Fruit fly (Drosophila melanogaster) whole organism, embryonic: ENCODE measurements around the gene CG32260.
A peak's percentile ranks its signal among the peaks of the same experiment; 100 is the strongest.

Experiments
- Blimp-1 ChIP-seq: fragments of 200-800 bp; sonication (Bioruptor generic); optimal IDR thresholded peaks from 3 replicates; lab custom pipeline; 2018; ENCODE audit warnings: missing biosample characterization, missing genetic modification characterization, mild to moderate bottlenecking, moderate library complexity, missing genetic modification reagents
- C15 ChIP-seq: fragments of 200-800 bp; sonication (Bioruptor generic); IDR thresholded peaks from 3 replicates; pipeline ENCODE4 v1.3.6; 2022; ENCODE audit warnings: missing biosample characterization, missing genetic modification characterization
- CG10147 ChIP-seq: fragments of 200-800 bp; sonication (Bioruptor generic); optimal IDR thresholded peaks from 2 replicates; lab custom pipeline; 2019; ENCODE audit warnings: missing biosample characterization, mild to moderate bottlenecking, missing genetic modification characterization, moderate library complexity
- CG10366 ChIP-seq: fragments of 200-800 bp; sonication (Bioruptor generic); IDR thresholded peaks from 2 replicates; pipeline ENCODE4 v1.3.6; 2022; ENCODE audit warnings: missing biosample characterization, missing genetic modification characterization
- CG13123 ChIP-seq: fragments of 200-800 bp; sonication (Bioruptor generic); optimal IDR thresholded peaks from 2 replicates; lab custom pipeline; 2016; ENCODE audit warnings: missing biosample characterization, missing genetic modification characterization
- CG16815 ChIP-seq: fragments of 200-800 bp; sonication (Bioruptor generic); optimal IDR thresholded peaks from 3 replicates; lab custom pipeline; 2017; ENCODE audit warnings: missing biosample characterization, mild to moderate bottlenecking, missing genetic modification characterization
- CG16863 ChIP-seq: fragments of 200-800 bp; sonication (Bioruptor generic); optimal IDR thresholded peaks from 3 replicates; lab custom pipeline; 2016; ENCODE audit warnings: missing biosample characterization, missing genetic modification characterization
- CG33213 ChIP-seq: fragments of 200-800 bp; sonication (Bioruptor generic); optimal IDR thresholded peaks from 3 replicates; lab custom pipeline; 2016; ENCODE audit warnings: missing biosample characterization, missing genetic modification characterization
- CG33557 ChIP-seq: fragments of 200-800 bp; sonication (Bioruptor generic); optimal IDR thresholded peaks from 2 replicates; lab custom pipeline; 2019; ENCODE audit warnings: missing biosample characterization, mild to moderate bottlenecking, missing genetic modification characterization, moderate library complexity
- CG3847 ChIP-seq: fragments of 200-800 bp; sonication (Bioruptor generic); IDR thresholded peaks from 2 replicates; pipeline ENCODE4 v1.3.6; 2022; ENCODE audit warnings: missing biosample characterization, missing genetic modification characterization
- CG3995 ChIP-seq: fragments of 200-800 bp; sonication (Bioruptor generic); optimal IDR thresholded peaks from 3 replicates; lab custom pipeline; 2016; ENCODE audit warnings: missing biosample characterization, missing genetic modification characterization
- CG6689 ChIP-seq: fragments of 200-800 bp; sonication (Bioruptor generic); IDR thresholded peaks from 2 replicates; pipeline ENCODE4 v1.3.6; 2022; ENCODE audit warnings: missing biosample characterization, missing genetic modification characterization
- CG7928 ChIP-seq: fragments of 200-800 bp; sonication (Bioruptor generic); optimal IDR thresholded peaks from 2 replicates; lab custom pipeline; 2017; ENCODE audit warnings: missing biosample characterization, mild to moderate bottlenecking, missing genetic modification characterization
- CG9215 ChIP-seq: fragments of 200-800 bp; sonication (Bioruptor generic); IDR thresholded peaks from 2 replicates; pipeline ENCODE4 v1.3.6; 2022; ENCODE audit warnings: missing biosample characterization, missing genetic modification characterization
- CG9437 ChIP-seq: fragments of 200-800 bp; sonication (Bioruptor generic); optimal IDR thresholded peaks from 2 replicates; lab custom pipeline; 2018; ENCODE audit warnings: missing biosample characterization, mild to moderate bottlenecking, missing genetic modification characterization
- CTCF ChIP-seq: fragments of 200-800 bp; sonication (Bioruptor generic); optimal IDR thresholded peaks from 2 replicates; lab custom pipeline; 2017; ENCODE audit warnings: missing biosample characterization, mild to moderate bottlenecking, missing genetic modification characterization, moderate library complexity
- Dad ChIP-seq: fragments of 200-800 bp; sonication (Bioruptor generic); optimal IDR thresholded peaks from 3 replicates; lab custom pipeline; 2016; ENCODE audit warnings: missing biosample characterization, missing genetic modification characterization
- Dbx ChIP-seq: fragments of 200-800 bp; sonication (Bioruptor generic); IDR thresholded peaks from 3 replicates; pipeline ENCODE4 v1.3.6; 2022; ENCODE audit warnings: missing biosample characterization, missing genetic modification characterization
- Dek ChIP-seq: fragments of 200-800 bp; sonication (Bioruptor generic); optimal IDR thresholded peaks from 3 replicates; lab custom pipeline; 2019; ENCODE audit warnings: missing biosample characterization, mild to moderate bottlenecking, missing genetic modification characterization, moderate library complexity
- Ets65A ChIP-seq: fragments of 200-800 bp; sonication (Bioruptor generic); peaks from one replicate; lab custom pipeline; 2016; ENCODE audit warnings: missing biosample characterization, missing genetic modification characterization
- HLHmδ ChIP-seq: fragments of 200-800 bp; sonication (Bioruptor generic); optimal IDR thresholded peaks from 2 replicates; lab custom pipeline; 2018; ENCODE audit warnings: missing biosample characterization, mild to moderate bottlenecking, missing genetic modification characterization, moderate library complexity
- HmgZ ChIP-seq: fragments of 200-800 bp; sonication (Bioruptor generic); optimal IDR thresholded peaks from 2 replicates; lab custom pipeline; 2018; ENCODE audit warnings: missing biosample characterization, mild to moderate bottlenecking, missing genetic modification characterization
- MBD-R2 ChIP-seq: fragments of 200-800 bp; sonication (Bioruptor generic); IDR thresholded peaks from 2 replicates; pipeline ENCODE4 v1.3.6; 2022; ENCODE audit warnings: missing biosample characterization, missing genetic modification characterization
- Oli ChIP-seq: fragments of 200-800 bp; sonication (Bioruptor generic); optimal IDR thresholded peaks from 2 replicates; lab custom pipeline; 2018; ENCODE audit warnings: missing biosample characterization, mild to moderate bottlenecking, missing genetic modification characterization, moderate library complexity
- Pdp1 ChIP-seq, 2 experiments: fragments of 200-800 bp; sonication (Bioruptor generic); optimal IDR thresholded peaks; 3 replicates each; lab custom pipeline; 2016; ENCODE audit warnings: missing biosample characterization in 2 of 2, missing genetic modification characterization in 2 of 2, mild to moderate bottlenecking in 1 of 2, moderate library complexity in 1 of 2
- Taf1 ChIP-seq: fragments of 200-800 bp; sonication (Bioruptor generic); IDR thresholded peaks from 2 replicates; pipeline ENCODE4 v1.3.6; 2022; ENCODE audit warnings: missing biosample characterization, missing genetic modification characterization
- ara ChIP-seq: fragments of 200-800 bp; sonication (Bioruptor generic); IDR thresholded peaks from 2 replicates; pipeline ENCODE4 v1.3.6; 2022; ENCODE audit warnings: missing biosample characterization, missing genetic modification characterization
- chm ChIP-seq: fragments of 200-800 bp; sonication (Bioruptor generic); IDR thresholded peaks from 2 replicates; pipeline ENCODE4 v1.3.6; 2022; ENCODE audit warnings: missing biosample characterization, missing genetic modification characterization
- crol ChIP-seq: fragments of 200-800 bp; sonication (Bioruptor generic); IDR thresholded peaks from 2 replicates; pipeline ENCODE4 v1.3.6; 2022; ENCODE audit warnings: missing biosample characterization, missing genetic modification characterization
- dmrt11E ChIP-seq: fragments of 200-800 bp; sonication (Bioruptor generic); optimal IDR thresholded peaks from 3 replicates; lab custom pipeline; 2018; ENCODE audit warnings: missing biosample characterization, mild to moderate bottlenecking, missing genetic modification characterization, moderate library complexity
- dpn ChIP-seq, 2 experiments: fragments of 200-800 bp; sonication (Bioruptor generic); optimal IDR thresholded peaks; 3 replicates each; lab custom pipeline; 2016; ENCODE audit warnings: missing biosample characterization in 2 of 2, missing genetic modification characterization in 2 of 2
- fu2 ChIP-seq: fragments of 200-800 bp; sonication (Bioruptor generic); optimal IDR thresholded peaks from 2 replicates; lab custom pipeline; 2016; ENCODE audit warnings: missing biosample characterization, missing genetic modification characterization
- jumu ChIP-seq: fragments of 200-800 bp; sonication (Bioruptor generic); optimal IDR thresholded peaks from 3 replicates; lab custom pipeline; 2016; ENCODE audit warnings: missing biosample characterization, missing genetic modification characterization
- kah ChIP-seq: fragments of 200-800 bp; sonication (Bioruptor generic); optimal IDR thresholded peaks from 2 replicates; lab custom pipeline; 2018; ENCODE audit warnings: missing biosample characterization, mild to moderate bottlenecking, missing genetic modification characterization
- kni ChIP-seq: fragments of 200-800 bp; sonication (Bioruptor generic); optimal IDR thresholded peaks from 3 replicates; lab custom pipeline; 2017; ENCODE audit warnings: mild to moderate bottlenecking, missing biosample characterization, missing genetic modification reagents, missing genetic modification characterization
- lbe ChIP-seq: fragments of 200-800 bp; sonication (Bioruptor generic); optimal IDR thresholded peaks from 2 replicates; lab custom pipeline; 2016; ENCODE audit warnings: missing biosample characterization, mild to moderate bottlenecking, missing genetic modification characterization
- lola ChIP-seq, 3 experiments: fragments of >200 bp in 2 of 3; fragments of 200-800 bp in 1 of 3; sonication (Bioruptor generic) in 1 of 3; optimal IDR thresholded peaks; 2 replicates each; lab custom pipeline; 2017 to 2019; ENCODE audit warnings: missing biosample characterization in 3 of 3, missing genetic modification characterization in 3 of 3, mild to moderate bottlenecking in 1 of 3, moderate library complexity in 1 of 3
- mam ChIP-seq: fragments of 200-800 bp; sonication (Bioruptor generic); optimal IDR thresholded peaks from 3 replicates; lab custom pipeline; 2016; ENCODE audit warnings: missing biosample characterization, missing genetic modification characterization
- nmo ChIP-seq: fragments of 200-800 bp; sonication (Bioruptor generic); optimal IDR thresholded peaks from 2 replicates; lab custom pipeline; 2018; ENCODE audit warnings: missing biosample characterization, mild to moderate bottlenecking, missing genetic modification characterization, moderate library complexity
- org-1 ChIP-seq: fragments of 200-800 bp; sonication (Bioruptor generic); optimal IDR thresholded peaks from 2 replicates; lab custom pipeline; 2017; ENCODE audit warnings: missing biosample characterization, missing genetic modification characterization
- pan ChIP-seq, 4 experiments: fragments of >200 bp in 3 of 4; fragments of 200-800 bp in 1 of 4; sonication (Bioruptor generic) in 1 of 4; optimal IDR thresholded peaks in 3 of 4; IDR thresholded peaks in 1 of 4; 2 replicates each; pipeline versions ENCODE4 v1.3.6 to Lab custom; 2017 to 2022; ENCODE audit warnings: missing biosample characterization in 2 of 4, missing genetic modification characterization in 2 of 4, mixed read lengths in 1 of 4
- phol ChIP-seq: fragments of 200-800 bp; sonication (Bioruptor generic); optimal IDR thresholded peaks from 3 replicates; lab custom pipeline; 2018; ENCODE audit warnings: missing biosample characterization, mild to moderate bottlenecking, missing genetic modification characterization, moderate library complexity
- repo ChIP-seq: fragments of 200-800 bp; sonication (Bioruptor generic); optimal IDR thresholded peaks from 2 replicates; lab custom pipeline; 2016; ENCODE audit warnings: missing biosample characterization, missing genetic modification characterization
- rib ChIP-seq: fragments of 200-800 bp; sonication (Bioruptor generic); IDR thresholded peaks from 2 replicates; pipeline ENCODE4 v1.3.6; 2022; ENCODE audit warnings: missing biosample characterization, missing genetic modification characterization
- ro ChIP-seq: fragments of 200-800 bp; sonication (Bioruptor generic); IDR thresholded peaks from 2 replicates; pipeline ENCODE4 v1.3.6; 2022; ENCODE audit warnings: missing biosample characterization, missing genetic modification characterization
- sd ChIP-seq: fragments of 200-800 bp; sonication (Bioruptor generic); optimal IDR thresholded peaks from 3 replicates; lab custom pipeline; 2018; ENCODE audit warnings: missing biosample characterization, mild to moderate bottlenecking, missing genetic modification characterization, moderate library complexity
- tgo ChIP-seq: fragments of 200-800 bp; sonication (Bioruptor generic); IDR thresholded peaks from 3 replicates; pipeline ENCODE4 v1.3.6; 2022; ENCODE audit warnings: missing biosample characterization, missing genetic modification characterization
- tll ChIP-seq, 2 experiments: fragments of 200-800 bp in 1 of 2; fragments of >200 bp in 1 of 2; sonication (Bioruptor generic) in 1 of 2; optimal IDR thresholded peaks; 2 replicates each; lab custom pipeline; 2017 to 2019; ENCODE audit warnings: missing biosample characterization in 2 of 2, missing genetic modification characterization in 2 of 2, mild to moderate bottlenecking in 1 of 2, moderate library complexity in 1 of 2
- vfl ChIP-seq: fragments of 200-800 bp; sonication (Bioruptor generic); optimal IDR thresholded peaks from 2 replicates; lab custom pipeline; 2016; ENCODE audit warnings: missing biosample characterization, missing genetic modification characterization
- wek ChIP-seq: fragments of 200-800 bp; sonication (Bioruptor generic); optimal IDR thresholded peaks from 3 replicates; lab custom pipeline; 2018; ENCODE audit warnings: missing biosample characterization, mild to moderate bottlenecking, missing genetic modification characterization, moderate library complexity

CG32260 gene

dm6 chr3L:4169957-4170651 lies 27.9 kb downstream of the CG32260 start, which contains the start of gene Ero1L (continued):
- TF ChIP-seq org-1 (GFP tag; lab: Kevin White, UChicago) = no peak
- no peak for TF ChIP-seq Pdp1 (GFP tag; optimal IDR thresholded peaks at IDR 0.05; lab: Kevin White, UChicago)
- TF ChIP-seq crol (GFP tag; lab: Robert Waterston, UW) = no peak
- TF ChIP-seq CG9437 (GFP tag; lab: Kevin White, UChicago) = no peak
- TF ChIP-seq CG9215 (GFP tag; lab: Robert Waterston, UW) = no peak; the same call in 1 of the 2 replicates
- no peak for TF ChIP-seq C15 (GFP tag; lab: Robert Waterston, UW)
- peak; percentile 53 for TF ChIP-seq lbe (GFP tag; lab: Kevin White, UChicago)
- no peak for TF ChIP-seq sd (tag; lab: Kevin White, UChicago)
- no peak for TF ChIP-seq CG33557 (GFP tag; lab: Kevin White, UChicago)
- TF ChIP-seq nmo (GFP tag; lab: Kevin White, UChicago) = peak; percentile 53
- TF ChIP-seq CG16863 = no peak
- TF ChIP-seq CG16815 (GFP tag; lab: Kevin White, UChicago) = no peak
- peak; percentile 64 for TF ChIP-seq Blimp-1 (GFP tag; lab: Kevin White, UChicago)
- no peak for TF ChIP-seq Dad (GFP tag; lab: Kevin White, UChicago)
- no peak for TF ChIP-seq kah (GFP tag; lab: Kevin White, UChicago)
- peak; percentile 3 for TF ChIP-seq kni (GFP tag; lab: Kevin White, UChicago)
- TF ChIP-seq repo (GFP tag; lab: Kevin White, UChicago) = no peak
- peak; percentile 98 for TF ChIP-seq CG7928 (GFP tag; lab: Kevin White, UChicago)
- TF ChIP-seq CG10147 = peak; percentile 36
- TF ChIP-seq CG10366 (GFP tag; lab: Robert Waterston, UW) = no peak
- peak; percentile 6 for TF ChIP-seq CG33213 (GFP tag; lab: Kevin White, UChicago)
- 0 out of 2 replicates have a peak, but pooled peaks have one; percentile 6 for TF ChIP-seq chm (GFP tag; lab: Robert Waterston, UW)
- TF ChIP-seq tgo (GFP tag; lab: Robert Waterston, UW) = no peak
- TF ChIP-seq ara (GFP tag; lab: Robert Waterston, UW) = no peak
- no peak for TF ChIP-seq vfl
- TF ChIP-seq MBD-R2 = peak; percentile 64
- peak; percentile 54 for TF ChIP-seq CG3847 (GFP tag; lab: Robert Waterston, UW)
- no peak for TF ChIP-seq dmrt11E (tag; lab: Kevin White, UChicago)
- no peak for TF ChIP-seq fu2
- no peak for TF ChIP-seq Oli (tag; lab: Kevin White, UChicago)
- no peak for TF ChIP-seq wek (GFP tag; lab: Kevin White, UChicago)
- peak; percentile 85 for TF ChIP-seq phol
- TF ChIP-seq tll (GFP tag; optimal IDR thresholded peaks at IDR 0.05; lab: Kevin White, UChicago) = no peak
- TF ChIP-seq CG3995 (GFP tag; lab: Kevin White, UChicago) = peak; percentile 21
- TF ChIP-seq CTCF (GFP tag; lab: Kevin White, UChicago) = peak; percentile 14
- TF ChIP-seq CG13123 (GFP tag; lab: Kevin White, UChicago) = no peak
- TF ChIP-seq Ets65A = peak; percentile 30
- peak; percentile 2 for TF ChIP-seq HmgZ (tag; lab: Kevin White, UChicago)
- TF ChIP-seq rib (GFP tag; lab: Robert Waterston, UW) = peak; percentile 52; the same call in 1 of the 2 replicates
- no peak for TF ChIP-seq pan (optimal IDR thresholded peaks at IDR 0.05; lab: Kevin White, UChicago)
- no peak for TF ChIP-seq pan (GFP tag; optimal IDR thresholded peaks at IDR 0.05 in 1 of 2, IDR thresholded peaks at IDR 0.05 in 1 of 2)
- no peak for TF ChIP-seq ro (GFP tag; lab: Robert Waterston, UW)
- TF ChIP-seq dpn (GFP tag; optimal IDR thresholded peaks at IDR 0.05; lab: Kevin White, UChicago) = no peak
- no peak for TF ChIP-seq lola (GFP tag; optimal IDR thresholded peaks at IDR 0.05; lab: Kevin White, UChicago)
- TF ChIP-seq mam = no peak
- TF ChIP-seq Dbx (GFP tag; lab: Robert Waterston, UW) = 0 out of 3 replicates have a peak, but pooled peaks have one; percentile 60
- TF ChIP-seq jumu (GFP tag; lab: Kevin White, UChicago) = no peak
- no peak for TF ChIP-seq HLHmδ (GFP tag; lab: Kevin White, UChicago)
- TF ChIP-seq CG6689 (GFP tag; lab: Robert Waterston, UW) = peak; percentile 37
- TF ChIP-seq Dek (tag; lab: Kevin White, UChicago) = peak; percentile 38
- TF ChIP-seq Taf1 (GFP tag; lab: Robert Waterston, UW) = no peak
